Worm (Caenorhabditis elegans) whole organism, L1 larva: ENCODE results near the gene H43I07.1.

Experiments
- aly-2 ChIP-seq: fragments of 150-350 bp; optimal IDR thresholded peaks from 2 replicates; lab custom pipeline; 2014; ENCODE audit warnings: missing biosample characterization, missing genetic modification characterization
- ama-1 ChIP-seq: fragments of 150-350 bp; optimal IDR thresholded peaks from 2 replicates; lab custom pipeline; 2014
- egl-27 ChIP-seq, 2 experiments: fragments of 150-350 bp in 1 of 2; sonication (generic microtip); optimal IDR thresholded peaks; 3 replicates each; lab custom pipeline; 2017 to 2018; ENCODE audit warnings: missing biosample characterization in 2 of 2, missing genetic modification characterization in 2 of 2, missing genetic modification reagents in 2 of 2
- elt-2 ChIP-seq: sonication (generic microtip); optimal IDR thresholded peaks from 2 replicates; lab custom pipeline; 2016; ENCODE audit warnings: missing genetic modification characterization, mild to moderate bottlenecking, inconsistent platforms, missing compliant biosample characterization, missing genetic modification reagents
- lin-13 ChIP-seq: fragments of 150-350 bp; optimal IDR thresholded peaks from 2 replicates; lab custom pipeline; 2014; ENCODE audit warnings: missing biosample characterization, missing genetic modification reagents, missing genetic modification characterization
- lin-39 ChIP-seq: fragments of 150-350 bp; optimal IDR thresholded peaks from 2 replicates; lab custom pipeline; 2014; ENCODE audit warnings: missing biosample characterization, missing genetic modification reagents, missing genetic modification characterization
- lsy-2 ChIP-seq, 2 experiments: fragments of 150-350 bp; optimal IDR thresholded peaks; 2 replicates each; lab custom pipeline; 2014; ENCODE audit warnings: missing biosample characterization in 2 of 2, missing genetic modification characterization in 2 of 2
- nhr-237 ChIP-seq: fragments of 150-350 bp; optimal IDR thresholded peaks from 2 replicates; lab custom pipeline; 2014; ENCODE audit warnings: missing biosample characterization, missing genetic modification characterization
- snpc-4 ChIP-seq: fragments of 150-350 bp; optimal IDR thresholded peaks from 2 replicates; lab custom pipeline; 2014; ENCODE audit warnings: missing biosample characterization, missing genetic modification characterization
- snu-23 ChIP-seq: sonication (generic microtip); optimal IDR thresholded peaks from 2 replicates; lab custom pipeline; 2016; ENCODE audit warnings: missing genetic modification characterization, missing compliant biosample characterization
- sptf-1 ChIP-seq: fragments of 150-350 bp; optimal IDR thresholded peaks from 2 replicates; lab custom pipeline; 2014; ENCODE audit warnings: missing biosample characterization, missing genetic modification characterization
- xbp-1 ChIP-seq: sonication (generic microtip); optimal IDR thresholded peaks from 2 replicates; lab custom pipeline; 2016; ENCODE audit warnings: missing genetic modification characterization, missing compliant biosample characterization

ce11 chrV:4241555-4241954 is 37.0 kb downstream of the H43I07.1 start:
- TF ChIP-seq egl-27 (tag; optimal IDR thresholded peaks at IDR 0.05; lab: Kevin White, UChicago) (no peak), snpc-4 (tag; lab: Kevin White, UChicago) (no peak), lin-39 (no peak), lsy-2 (tag; optimal IDR thresholded peaks at IDR 0.05; lab: Kevin White, UChicago) (no peak), snu-23 (no peak), lin-13 (GFP tag; lab: Kevin White, UChicago) (no peak), aly-2 (no peak), elt-2 (no peak), sptf-1 (tag; lab: Kevin White, UChicago) (no peak), ama-1 (lab: Kevin White, UChicago) (no peak), nhr-237 (no peak), xbp-1 (tag; lab: Kevin White, UChicago) (no peak)
